Worm (Caenorhabditis elegans): ENCODE data around the gene W07B8.4.

Gene W07B8.4

ce11 chrV:1155914-1156313, 24.2 kb upstream of the W07B8.4 start, which contains the start of gene cmd-1 (continued):
- TF ChIP-seq hlh-4 (tag; optimal IDR thresholded peaks at IDR 0.05) = no peak
- TF ChIP-seq C34B4.2 (tag; optimal IDR thresholded peaks at IDR 0.05) = no peak
- TF ChIP-seq jun-1 (tag; optimal IDR thresholded peaks at IDR 0.05) = peak; percentile 10
- no peak for TF ChIP-seq sup-37 (GFP tag; optimal IDR thresholded peaks at IDR 0.05)
- TF ChIP-seq blmp-1 (tag; optimal IDR thresholded peaks at IDR 0.05) = peak; percentile 75
- TF ChIP-seq skn-1 (tag; optimal IDR thresholded peaks at IDR 0.05) = no peak
- TF ChIP-seq unc-86 (tag; optimal IDR thresholded peaks at IDR 0.05) = no peak
- no peak for TF ChIP-seq C04F5.9 (tag; optimal IDR thresholded peaks at IDR 0.05)
- TF ChIP-seq pag-3 (tag; optimal IDR thresholded peaks at IDR 0.05; ENCODE audit: borderline replicate concordance, insufficient read depth) = no peak
- TF ChIP-seq grh-1 (GFP tag; IDR thresholded peaks at IDR 0.05) = no peak
- peak in 1 of 2 experiments; percentile 27 for TF ChIP-seq lin-35 (GFP tag; optimal IDR thresholded peaks at IDR 0.05)
- TF ChIP-seq pax-3 (tag; optimal IDR thresholded peaks at IDR 0.05) = no peak
- no peak for TF ChIP-seq ztf-11 (tag; optimal IDR thresholded peaks at IDR 0.05)
- no peak for TF ChIP-seq lin-13 (GFP tag; optimal IDR thresholded peaks at IDR 0.05)
- TF ChIP-seq nhr-11 (tag; optimal IDR thresholded peaks at IDR 0.05) = no peak
- TF ChIP-seq egl-13 (tag; optimal IDR thresholded peaks at IDR 0.05) = no peak
- TF ChIP-seq ceh-88 (GFP tag; IDR thresholded peaks at IDR 0.05) = no peak
- TF ChIP-seq nhr-85 (tag) = peak; percentile 59
- peak; percentile 54 for TF ChIP-seq nhr-20 (tag; optimal IDR thresholded peaks at IDR 0.05)
- TF ChIP-seq sptf-1 (tag; optimal IDR thresholded peaks at IDR 0.05) = no peak
- no peak for TF ChIP-seq aha-1 (tag; optimal IDR thresholded peaks at IDR 0.05)
- TF ChIP-seq unc-62 (GFP tag; optimal IDR thresholded peaks at IDR 0.05) = no peak
- no peak for TF ChIP-seq tbx-2 (tag; optimal IDR thresholded peaks at IDR 0.05)
- no peak for TF ChIP-seq F16B12.6 (tag; optimal IDR thresholded peaks at IDR 0.05)
- TF ChIP-seq xbp-1 (tag; optimal IDR thresholded peaks at IDR 0.05) = no peak
- no peak for TF ChIP-seq lsy-2 (tag; optimal IDR thresholded peaks at IDR 0.05)
- no peak for TF ChIP-seq unc-30 (tag; optimal IDR thresholded peaks at IDR 0.05)
- TF ChIP-seq elt-2 (tag; optimal IDR thresholded peaks at IDR 0.05) = peak; percentile 5
- no peak for TF ChIP-seq efl-1 (optimal IDR thresholded peaks at IDR 0.05)
- no peak for TF ChIP-seq efl-1 (GFP tag; optimal IDR thresholded peaks at IDR 0.05 in 1 of 2)
- peak in 2 of 6 experiments; percentile 13 to 69 for TF ChIP-seq elt-3 (tag; optimal IDR thresholded peaks at IDR 0.05)

ce11 chrV:1154472-1155278, 22.9 kb upstream of the W07B8.4 start:
- peak; percentile 3 for TF ChIP-seq nhr-71 (tag; optimal IDR thresholded peaks at IDR 0.05)
- peak; percentile 25 for TF ChIP-seq blmp-1 (tag; optimal IDR thresholded peaks at IDR 0.05)
- TF ChIP-seq snu-23 (GFP tag; optimal IDR thresholded peaks at IDR 0.05) = peak; percentile 10
- TF ChIP-seq fos-1 (tag; optimal IDR thresholded peaks at IDR 0.05) = no peak
- TF ChIP-seq nhr-85 (tag) = peak; percentile 71
- peak; percentile 65 for TF ChIP-seq ces-1 (GFP tag; optimal IDR thresholded peaks at IDR 0.05)
- TF ChIP-seq fkh-10 (GFP tag; optimal IDR thresholded peaks at IDR 0.05) = peak; percentile 46
- TF ChIP-seq aly-2 (tag; optimal IDR thresholded peaks at IDR 0.05) = peak; percentile 19
- TF ChIP-seq dsc-1 (tag; optimal IDR thresholded peaks at IDR 0.05) = no peak
- TF ChIP-seq vab-15 (tag; optimal IDR thresholded peaks at IDR 0.05) = no peak
- TF ChIP-seq ceh-8 (GFP tag; optimal IDR thresholded peaks at IDR 0.05) = peak; percentile 27
- TF ChIP-seq sox-4 (tag; optimal IDR thresholded peaks at IDR 0.05) = no peak
- TF ChIP-seq efl-1 (optimal IDR thresholded peaks at IDR 0.05) = no peak
- peak in 1 of 2 experiments; percentile 8 for TF ChIP-seq efl-1 (GFP tag; optimal IDR thresholded peaks at IDR 0.05 in 1 of 2)
- TF ChIP-seq lin-14 (GFP tag; optimal IDR thresholded peaks at IDR 0.05) = peak; percentile 88
